3 fruit fly cellular contexts compared by ENCODE assay signal in genomic region chr3L:3665288-3666210, dm6.
TF ChIP-seq lines count a peak whose summit lies in the region.

No protein-coding gene starts in this region.

- TF ChIP-seq CTCF in whole organism, embryonic (GFP tag; optimal IDR thresholded peaks at IDR 0.05; lab: Kevin White, UChicago): no peak

TF ChIP-seq in whole organism, embryonic, 481 proteins besides CTCF, POLR2A, EP300 and RAD21 (continues in another document):
- TF ChIP-seq ac (GFP tag; optimal IDR thresholded peaks at IDR 0.05; lab: Kevin White, UChicago): no peak
- no peak for TF ChIP-seq CG4730 (GFP tag; IDR thresholded peaks at IDR 0.05; lab: Robert Waterston, UW)
- TF ChIP-seq Ssrp (tag; optimal IDR thresholded peaks at IDR 0.05; lab: Kevin White, UChicago): peak; percentile 60
- no peak for TF ChIP-seq ttk (GFP tag; IDR thresholded peaks at IDR 0.05; lab: Robert Waterston, UW)
- peak; percentile 34 for TF ChIP-seq CG7556 (GFP tag; optimal IDR thresholded peaks at IDR 0.05; lab: Kevin White, UChicago)
- no peak for TF ChIP-seq CG18599 (GFP tag; optimal IDR thresholded peaks at IDR 0.05; lab: Kevin White, UChicago)
- TF ChIP-seq cas (GFP tag; IDR thresholded peaks at IDR 0.05; lab: Robert Waterston, UW): no peak
- peak; percentile 61 for TF ChIP-seq CG13424 (tag; optimal IDR thresholded peaks at IDR 0.05; lab: Kevin White, UChicago)
- TF ChIP-seq insv (GFP tag; optimal IDR thresholded peaks at IDR 0.05; lab: Kevin White, UChicago): no peak
- peak in 1 of 2 experiments; percentile 40 for TF ChIP-seq Eip74EF (GFP tag; optimal IDR thresholded peaks at IDR 0.05; lab: Kevin White, UChicago)
- TF ChIP-seq HmgZ (tag; optimal IDR thresholded peaks at IDR 0.05; lab: Kevin White, UChicago): no peak
- no peak for TF ChIP-seq CG18476 (GFP tag; optimal IDR thresholded peaks at IDR 0.05; lab: Kevin White, UChicago)
- TF ChIP-seq CG7372 (GFP tag; IDR thresholded peaks at IDR 0.05; lab: Robert Waterston, UW): no peak
- no peak for TF ChIP-seq CG1792 (GFP tag; optimal IDR thresholded peaks at IDR 0.05; lab: Kevin White, UChicago)
- peak; percentile 63 for TF ChIP-seq CG8924 (tag; optimal IDR thresholded peaks at IDR 0.05; lab: Kevin White, UChicago)
- peak in 1 of 2 experiments; percentile 63 for TF ChIP-seq eve (GFP tag; optimal IDR thresholded peaks at IDR 0.05; lab: Kevin White, UChicago)
- peak; percentile 68 for TF ChIP-seq CG13624 (GFP tag; optimal IDR thresholded peaks at IDR 0.05; lab: Kevin White, UChicago)
- peak in 1 of 2 experiments; percentile 86 for TF ChIP-seq bsh (GFP tag; optimal IDR thresholded peaks at IDR 0.05; lab: Kevin White, UChicago)
- TF ChIP-seq zfh1 (GFP tag; IDR thresholded peaks at IDR 0.05; lab: Robert Waterston, UW): peak; percentile 66; the same call in 2 of the 3 replicates
- TF ChIP-seq CG12236 (GFP tag; optimal IDR thresholded peaks at IDR 0.05; lab: Kevin White, UChicago): peak; percentile 53
- no peak for TF ChIP-seq jigr1 (GFP tag; IDR thresholded peaks at IDR 0.05; lab: Robert Waterston, UW)
- TF ChIP-seq HLH4C (GFP tag; IDR thresholded peaks at IDR 0.05; lab: Robert Waterston, UW; ENCODE audit: partially characterized antibody): no peak
- TF ChIP-seq CG17359 (tag; optimal IDR thresholded peaks at IDR 0.05; lab: Kevin White, UChicago): no peak
- TF ChIP-seq CG16815 (GFP tag; optimal IDR thresholded peaks at IDR 0.05; lab: Kevin White, UChicago): peak; percentile 46
- peak; percentile 49 for TF ChIP-seq CG4707 (GFP tag; optimal IDR thresholded peaks at IDR 0.05; lab: Kevin White, UChicago)
- peak; percentile 38 for TF ChIP-seq CG18619 (GFP tag; optimal IDR thresholded peaks at IDR 0.05; lab: Kevin White, UChicago)
- no peak for TF ChIP-seq klu (GFP tag; IDR thresholded peaks at IDR 0.05; lab: Robert Waterston, UW)
- peak; percentile 76 for TF ChIP-seq sens (GFP tag; lab: Kevin White, UChicago)
- TF ChIP-seq CG5953 (GFP tag; IDR thresholded peaks at IDR 0.05; lab: Robert Waterston, UW): no peak
- no peak for TF ChIP-seq Sry-δ (GFP tag; optimal IDR thresholded peaks at IDR 0.05; lab: Kevin White, UChicago)
- TF ChIP-seq CG4820 (GFP tag; optimal IDR thresholded peaks at IDR 0.05; lab: Kevin White, UChicago): no peak

TF ChIP-seq in whole organism, prepupa, 60 proteins besides CTCF, POLR2A, EP300 and RAD21 (continues in another document):
- TF ChIP-seq Ets21C (GFP tag; optimal IDR thresholded peaks at IDR 0.05; lab: Kevin White, UChicago) (peak; percentile 37), CG16779 (tag; optimal IDR thresholded peaks at IDR 0.05; lab: Kevin White, UChicago) (no peak), CG8119 (GFP tag; IDR thresholded peaks at IDR 0.05; lab: Robert Waterston, UW) (peak; percentile 18; the same call in 1 of the 3 replicates), CG6792 (GFP tag; optimal IDR thresholded peaks at IDR 0.05; lab: Kevin White, UChicago) (peak; percentile 39), net (GFP tag; optimal IDR thresholded peaks at IDR 0.05; lab: Kevin White, UChicago) (peak; percentile 35), esn (GFP tag; optimal IDR thresholded peaks at IDR 0.05; lab: Kevin White, UChicago) (peak; percentile 55), CG11294 (GFP tag; IDR thresholded peaks at IDR 0.05; lab: Robert Waterston, UW) (no peak), lz (GFP tag; optimal IDR thresholded peaks at IDR 0.05; lab: Kevin White, UChicago) (peak; percentile 35), Hr39 (GFP tag; optimal IDR thresholded peaks at IDR 0.05; lab: Kevin White, UChicago) (peak; percentile 76), CG11902 (GFP tag; optimal IDR thresholded peaks at IDR 0.05; lab: Kevin White, UChicago) (no peak), Sox102F (GFP tag; optimal IDR thresholded peaks at IDR 0.05; lab: Kevin White, UChicago) (peak; percentile 61), Eip78C (GFP tag; lab: Kevin White, UChicago) (peak; percentile 89), CG6276 (GFP tag; optimal IDR thresholded peaks at IDR 0.05; lab: Kevin White, UChicago) (no peak), CG1621 (tag; optimal IDR thresholded peaks at IDR 0.05; lab: Kevin White, UChicago) (no peak), Hr4 (GFP tag; optimal IDR thresholded peaks at IDR 0.05; lab: Kevin White, UChicago) (no peak), achi (GFP tag; optimal IDR thresholded peaks at IDR 0.05; lab: Kevin White, UChicago) (peak; percentile 49), pdm3 (GFP tag; optimal IDR thresholded peaks at IDR 0.05; lab: Kevin White, UChicago) (peak; percentile 60), CG6163 (GFP tag; IDR thresholded peaks at IDR 0.05; lab: Robert Waterston, UW) (peak; percentile 31; the same call in 2 of the 3 replicates), vri (GFP tag; optimal IDR thresholded peaks at IDR 0.05; lab: Kevin White, UChicago) (peak; percentile 12), CG15336 (GFP tag; IDR thresholded peaks at IDR 0.05; lab: Robert Waterston, UW) (no peak), CG6854 (GFP tag; optimal IDR thresholded peaks at IDR 0.05; lab: Kevin White, UChicago) (no peak), Met (GFP tag; optimal IDR thresholded peaks at IDR 0.05; lab: Kevin White, UChicago) (peak; percentile 71), Eip75B (GFP tag; optimal IDR thresholded peaks at IDR 0.05; lab: Kevin White, UChicago) (no peak), CG10631 (GFP tag; optimal IDR thresholded peaks at IDR 0.05; lab: Kevin White, UChicago) (no peak), cyc (GFP tag; optimal IDR thresholded peaks at IDR 0.05; lab: Kevin White, UChicago) (no peak), acj6 (GFP tag; optimal IDR thresholded peaks at IDR 0.05; lab: Kevin White, UChicago) (peak; percentile 55), fkh (GFP tag; optimal IDR thresholded peaks at IDR 0.05; lab: Kevin White, UChicago) (no peak), CG7368 (GFP tag; optimal IDR thresholded peaks at IDR 0.05; lab: Kevin White, UChicago) (no peak), Eip93F (GFP tag; optimal IDR thresholded peaks at IDR 0.05; lab: Kevin White, UChicago) (no peak), Sox15 (GFP tag; optimal IDR thresholded peaks at IDR 0.05; lab: Kevin White, UChicago) (peak; percentile 37), spab (GFP tag; optimal IDR thresholded peaks at IDR 0.05; lab: Kevin White, UChicago) (no peak), Ets96B (tag; optimal IDR thresholded peaks at IDR 0.05; lab: Kevin White, UChicago) (no peak), ss (GFP tag; optimal IDR thresholded peaks at IDR 0.05; lab: Kevin White, UChicago) (no peak)

TF ChIP-seq in whole organism, wandering third instar larva, 38 proteins besides CTCF, POLR2A, EP300 and RAD21:
- TF ChIP-seq sage (GFP tag; optimal IDR thresholded peaks at IDR 0.05; lab: Kevin White, UChicago): no peak
- TF ChIP-seq Hr78 (GFP tag; optimal IDR thresholded peaks at IDR 0.05; lab: Kevin White, UChicago): no peak
- no peak for TF ChIP-seq GATAd (GFP tag; optimal IDR thresholded peaks at IDR 0.05; lab: Kevin White, UChicago)
- TF ChIP-seq woc (GFP tag; optimal IDR thresholded peaks at IDR 0.05; lab: Kevin White, UChicago): no peak
- peak; percentile 28 for TF ChIP-seq Sp1 (GFP tag; optimal IDR thresholded peaks at IDR 0.05; lab: Kevin White, UChicago)
- peak; percentile 12 for TF ChIP-seq Hnf4 (GFP tag; optimal IDR thresholded peaks at IDR 0.05; lab: Kevin White, UChicago)
- TF ChIP-seq Myc (optimal IDR thresholded peaks at IDR 0.05; lab: Kevin White, UChicago): no peak
- no peak for TF ChIP-seq dmrt93B (GFP tag; optimal IDR thresholded peaks at IDR 0.05; lab: Kevin White, UChicago)
- peak; percentile 16 for TF ChIP-seq psq (GFP tag; optimal IDR thresholded peaks at IDR 0.05; lab: Kevin White, UChicago)
- peak; percentile 50 for TF ChIP-seq OdsH (GFP tag; optimal IDR thresholded peaks at IDR 0.05; lab: Kevin White, UChicago)
- peak; percentile 60 for TF ChIP-seq tai (GFP tag; optimal IDR thresholded peaks at IDR 0.05; lab: Kevin White, UChicago)
- peak; percentile 56 for TF ChIP-seq ey (GFP tag; optimal IDR thresholded peaks at IDR 0.05; lab: Kevin White, UChicago)
- peak; percentile 42 for TF ChIP-seq sv (GFP tag; optimal IDR thresholded peaks at IDR 0.05; lab: Kevin White, UChicago)
- TF ChIP-seq rgr (GFP tag; optimal IDR thresholded peaks at IDR 0.05; lab: Kevin White, UChicago): peak; percentile 45
- no peak for TF ChIP-seq dsf (GFP tag; optimal IDR thresholded peaks at IDR 0.05; lab: Kevin White, UChicago; ENCODE audit: borderline replicate concordance)
- no peak for TF ChIP-seq fru (GFP tag; optimal IDR thresholded peaks at IDR 0.05; lab: Kevin White, UChicago)
- TF ChIP-seq br (GFP tag; optimal IDR thresholded peaks at IDR 0.05; lab: Kevin White, UChicago): peak; percentile 26
- no peak for TF ChIP-seq Abd-B (GFP tag; optimal IDR thresholded peaks at IDR 0.05; lab: Kevin White, UChicago)
- TF ChIP-seq CG9705 (GFP tag; optimal IDR thresholded peaks at IDR 0.05; lab: Kevin White, UChicago): no peak

Comparison
In these comparisons a context has a peak if more than half of its experiments do, and no peak if none do; other contexts are left out.
1. Of the 7 proteins assayed by ChIP-seq in both whole organism, embryonic and whole organism, prepupa: peak only in whole organism, embryonic: Blimp-1; only in whole organism, prepupa: Hr39; in both: Sox102F; in neither: 4.